Fruit fly (Drosophila melanogaster): Measurements from ENCODE around the gene UbcE2H.

The UbcE2H gene

dm6 chrX:8106281-8107050 lies 12.6 kb upstream of the UbcE2H start:
- TF ChIP-seq cnc (optimal IDR thresholded peaks at IDR 0.05) (no peak), Crg-1 (GFP tag; optimal IDR thresholded peaks at IDR 0.05) (no peak), cic (GFP tag; optimal IDR thresholded peaks at IDR 0.05) (peak; percentile 70), CG7101 (tag; optimal IDR thresholded peaks at IDR 0.05) (no peak), ovo (GFP tag; optimal IDR thresholded peaks at IDR 0.05) (no peak), toe (GFP tag; optimal IDR thresholded peaks at IDR 0.05) (no peak), kay (GFP tag; ENCODE audit: borderline replicate concordance) (peak; percentile 92), CG33017 (tag; optimal IDR thresholded peaks at IDR 0.05) (no peak), CG5204 (GFP tag; optimal IDR thresholded peaks at IDR 0.05) (no peak), Clk (GFP tag; optimal IDR thresholded peaks at IDR 0.05) (no peak), tj (GFP tag; optimal IDR thresholded peaks at IDR 0.05) (peak; percentile 84), Mnt (GFP tag; optimal IDR thresholded peaks at IDR 0.05) (peak; percentile 77), CG12768 (GFP tag; optimal IDR thresholded peaks at IDR 0.05) (no peak), Hr96 (GFP tag; optimal IDR thresholded peaks at IDR 0.05) (no peak), pad (GFP tag; optimal IDR thresholded peaks at IDR 0.05) (no peak), CG1620 (GFP tag; optimal IDR thresholded peaks at IDR 0.05) (no peak), bab1 (GFP tag; optimal IDR thresholded peaks at IDR 0.05) (no peak), CG7045 (GFP tag; optimal IDR thresholded peaks at IDR 0.05) (no peak), CG14711 (tag; optimal IDR thresholded peaks at IDR 0.05) (peak; percentile 11), CG11617 (GFP tag; optimal IDR thresholded peaks at IDR 0.05) (peak; percentile 11)

DNA sequence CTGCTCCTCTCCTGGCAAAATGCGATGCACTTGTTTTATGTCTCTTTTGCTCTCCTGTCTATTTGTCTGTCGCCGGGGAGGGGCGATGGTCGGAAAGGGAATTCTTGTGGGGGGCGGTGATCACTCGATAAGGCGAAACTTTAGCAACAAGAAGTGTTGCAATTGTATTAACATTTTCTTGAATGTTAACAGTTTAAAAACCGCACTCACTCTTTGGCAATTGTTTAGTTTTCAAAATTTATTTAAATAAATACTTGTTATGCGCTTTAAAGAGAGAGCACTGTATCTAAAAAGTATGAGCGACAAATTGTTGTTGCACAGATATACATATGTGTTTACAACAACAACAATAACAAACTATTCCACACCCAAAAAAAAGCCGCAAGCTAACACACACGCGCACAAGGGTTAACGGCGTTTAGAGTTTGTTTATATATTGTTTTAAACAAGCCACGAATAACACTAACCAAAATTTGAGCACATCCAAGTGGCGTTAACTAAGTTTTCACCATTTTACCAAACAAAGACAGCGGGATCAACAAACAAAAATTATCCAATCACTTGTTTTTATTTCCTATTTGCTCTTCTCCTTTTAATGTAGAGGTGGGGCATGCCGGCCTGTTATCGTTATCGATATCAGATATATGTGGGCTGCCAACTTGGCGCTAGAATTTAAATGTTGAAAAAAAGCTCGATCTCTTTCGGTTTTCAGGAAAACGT lies 7.8 kb upstream of the UbcE2H start, which contains the start of gene CG2258:
Gene CG2258, minus strand, starts transcription at position 617 of the 720 bp plus-strand sequence.
- peak; percentile 82 for TF ChIP-seq ovo (GFP tag; optimal IDR thresholded peaks at IDR 0.05)
- TF ChIP-seq tj (GFP tag; optimal IDR thresholded peaks at IDR 0.05): peak; percentile 71
- TF ChIP-seq toe (GFP tag; optimal IDR thresholded peaks at IDR 0.05): peak; percentile 89
- TF ChIP-seq CG7045 (GFP tag; optimal IDR thresholded peaks at IDR 0.05): peak; percentile 92
- TF ChIP-seq CG7101 (tag; optimal IDR thresholded peaks at IDR 0.05): peak; percentile 98
- peak; percentile 97 for TF ChIP-seq bab1 (GFP tag; optimal IDR thresholded peaks at IDR 0.05)
- TF ChIP-seq CG1620 (GFP tag; optimal IDR thresholded peaks at IDR 0.05): peak; percentile 88
- TF ChIP-seq CG11617 (GFP tag; optimal IDR thresholded peaks at IDR 0.05): peak; percentile 88
- TF ChIP-seq Mnt (GFP tag; optimal IDR thresholded peaks at IDR 0.05): peak; percentile 89
- TF ChIP-seq CG12768 (GFP tag; optimal IDR thresholded peaks at IDR 0.05): peak; percentile 93
- peak; percentile 87 for TF ChIP-seq CG5204 (GFP tag; optimal IDR thresholded peaks at IDR 0.05)
- TF ChIP-seq Hr96 (GFP tag; optimal IDR thresholded peaks at IDR 0.05): no peak
- TF ChIP-seq CG14711 (tag; optimal IDR thresholded peaks at IDR 0.05): peak; percentile 95
- peak; percentile 59 for TF ChIP-seq cic (GFP tag; optimal IDR thresholded peaks at IDR 0.05)
- TF ChIP-seq kay (GFP tag; ENCODE audit: borderline replicate concordance): no peak
- TF ChIP-seq pad (GFP tag; optimal IDR thresholded peaks at IDR 0.05): peak; percentile 90
- peak; percentile 91 for TF ChIP-seq Crg-1 (GFP tag; optimal IDR thresholded peaks at IDR 0.05)
- peak; percentile 83 for TF ChIP-seq Clk (GFP tag; optimal IDR thresholded peaks at IDR 0.05)
- peak; percentile 97 for TF ChIP-seq CG33017 (tag; optimal IDR thresholded peaks at IDR 0.05)
- no peak for TF ChIP-seq cnc (optimal IDR thresholded peaks at IDR 0.05)

DNA sequence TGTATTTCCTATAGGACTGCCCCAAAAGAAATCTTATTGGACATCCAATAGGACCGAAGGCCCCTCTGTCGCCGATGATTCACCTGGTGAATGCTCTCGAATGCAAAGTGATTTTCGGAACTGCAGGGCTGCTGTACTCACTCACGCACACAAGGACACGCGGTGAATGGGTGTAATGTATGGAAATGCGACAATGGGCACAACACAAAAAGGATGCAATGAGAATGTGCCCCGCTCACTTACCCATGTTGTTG lies 6.9 kb upstream of the UbcE2H start:
- TF ChIP-seq tj (GFP tag; optimal IDR thresholded peaks at IDR 0.05): no peak
- no peak for TF ChIP-seq CG7101 (tag; optimal IDR thresholded peaks at IDR 0.05)
- TF ChIP-seq Clk (GFP tag; optimal IDR thresholded peaks at IDR 0.05): no peak
- TF ChIP-seq Crg-1 (GFP tag; optimal IDR thresholded peaks at IDR 0.05): no peak
- no peak for TF ChIP-seq bab1 (GFP tag; optimal IDR thresholded peaks at IDR 0.05)
- no peak for TF ChIP-seq CG14711 (tag; optimal IDR thresholded peaks at IDR 0.05)
- no peak for TF ChIP-seq ovo (GFP tag; optimal IDR thresholded peaks at IDR 0.05)
- no peak for TF ChIP-seq CG5204 (GFP tag; optimal IDR thresholded peaks at IDR 0.05)
- TF ChIP-seq toe (GFP tag; optimal IDR thresholded peaks at IDR 0.05): no peak
- TF ChIP-seq Mnt (GFP tag; optimal IDR thresholded peaks at IDR 0.05): no peak
- TF ChIP-seq CG11617 (GFP tag; optimal IDR thresholded peaks at IDR 0.05): no peak
- no peak for TF ChIP-seq CG7045 (GFP tag; optimal IDR thresholded peaks at IDR 0.05)
- TF ChIP-seq cic (GFP tag; optimal IDR thresholded peaks at IDR 0.05): no peak
- no peak for TF ChIP-seq Hr96 (GFP tag; optimal IDR thresholded peaks at IDR 0.05)

- no peak for TF ChIP-seq Hr96 (GFP tag; optimal IDR thresholded peaks at IDR 0.05)
- peak; percentile 69 for TF ChIP-seq CG14711 (tag; optimal IDR thresholded peaks at IDR 0.05)
- peak; percentile 52 for TF ChIP-seq CG12768 (GFP tag; optimal IDR thresholded peaks at IDR 0.05)
- peak; percentile 12 for TF ChIP-seq bab1 (GFP tag; optimal IDR thresholded peaks at IDR 0.05)
- TF ChIP-seq tj (GFP tag; optimal IDR thresholded peaks at IDR 0.05): peak; percentile 41
- TF ChIP-seq toe (GFP tag; optimal IDR thresholded peaks at IDR 0.05): no peak
- TF ChIP-seq CG33017 (tag; optimal IDR thresholded peaks at IDR 0.05): peak; percentile 64
- TF ChIP-seq cic (GFP tag; optimal IDR thresholded peaks at IDR 0.05): no peak
- TF ChIP-seq Crg-1 (GFP tag; optimal IDR thresholded peaks at IDR 0.05): no peak
- peak; percentile 34 for TF ChIP-seq pad (GFP tag; optimal IDR thresholded peaks at IDR 0.05)
- TF ChIP-seq CG11617 (GFP tag; optimal IDR thresholded peaks at IDR 0.05): peak; percentile 66
- peak; percentile 6 for TF ChIP-seq CG5204 (GFP tag; optimal IDR thresholded peaks at IDR 0.05)
- peak; percentile 76 for TF ChIP-seq CG7101 (tag; optimal IDR thresholded peaks at IDR 0.05)
- TF ChIP-seq Mnt (GFP tag; optimal IDR thresholded peaks at IDR 0.05): peak; percentile 68
- peak; percentile 16 for TF ChIP-seq CG1620 (GFP tag; optimal IDR thresholded peaks at IDR 0.05)
- no peak for TF ChIP-seq kay (GFP tag; ENCODE audit: borderline replicate concordance)
- no peak for TF ChIP-seq cnc (optimal IDR thresholded peaks at IDR 0.05)
- TF ChIP-seq ovo (GFP tag; optimal IDR thresholded peaks at IDR 0.05): peak; percentile 10
- TF ChIP-seq CG7045 (GFP tag; optimal IDR thresholded peaks at IDR 0.05): peak; percentile 65
- peak; percentile 60 for TF ChIP-seq Clk (GFP tag; optimal IDR thresholded peaks at IDR 0.05)
These were observed 6.4 kb upstream of the UbcE2H start for dm6 chrX:8100026-8100825.
